Worm (Caenorhabditis elegans) whole organism, early embryonic: ENCODE measurements around the gene Y69A2AR.47.

Source experiments
- ceh-36 ChIP-seq: sonication (generic microtip); optimal IDR thresholded peaks from 2 replicates; lab custom pipeline; 2016; ENCODE audit warnings: missing genetic modification characterization, inconsistent platforms, missing compliant biosample characterization
- hnd-1 ChIP-seq: sonication (generic microtip); optimal IDR thresholded peaks from 2 replicates; lab custom pipeline; 2016; ENCODE audit warnings: missing genetic modification characterization, missing compliant biosample characterization
- tbx-37 ChIP-seq: fragments of 200-800 bp; sonication (Bioruptor generic); conservative IDR thresholded peaks from 2 replicates; pipeline ENCODE4 v1.3.6; 2022; ENCODE audit warnings: missing genetic modification reagents, missing genetic modification characterization, missing compliant biosample characterization

ce11 chrIV:2572107-2572506, 25.4 kb upstream of the Y69A2AR.47 start, which contains the start of gene Y69A2AR.51:
- TF ChIP-seq hnd-1 (tag; lab: Kevin White, UChicago) = no peak
- TF ChIP-seq ceh-36 (tag; lab: Kevin White, UChicago) = no peak
- TF ChIP-seq tbx-37 (GFP tag; lab: Robert Waterston, UW) = no peak
